Worm (Caenorhabditis elegans) whole organism, midembryonic: ENCODE measurements around the gene Y9C12A.1.

ENCODE experiments used
- T22C8.4 ChIP-seq: fragments of 200-800 bp; sonication (Bioruptor generic); IDR thresholded peaks from 2 replicates; pipeline ENCODE4 v1.3.6; 2022; ENCODE audit warnings: missing genetic modification characterization, missing compliant biosample characterization
- cog-1 ChIP-seq: sonication (generic microtip); optimal IDR thresholded peaks from 2 replicates; lab custom pipeline; 2016; ENCODE audit warnings: missing genetic modification characterization, missing compliant biosample characterization
- flt-1 ChIP-seq: fragments of 200-800 bp; sonication (Bioruptor generic); IDR thresholded peaks from 2 replicates; pipeline ENCODE4 v1.3.6; 2022; ENCODE audit warnings: missing genetic modification characterization, missing compliant biosample characterization
- klf-2 ChIP-seq: fragments of 200-800 bp; sonication (Bioruptor generic); conservative IDR thresholded peaks from 2 replicates; pipeline ENCODE4 v1.3.6; 2022; ENCODE audit warnings: missing genetic modification reagents, missing genetic modification characterization, missing compliant biosample characterization
- med-1 ChIP-seq: sonication (generic microtip); optimal IDR thresholded peaks from 2 replicates; lab custom pipeline; 2017; ENCODE audit warnings: missing genetic modification characterization, mild to moderate bottlenecking, missing compliant biosample characterization, antibody characterized with exemption, missing genetic modification reagents; ENCODE audit not compliant: insufficient read depth
- ref-1 ChIP-seq: fragments of 200-800 bp; sonication (Bioruptor generic); conservative IDR thresholded peaks from 2 replicates; pipeline ENCODE4 v1.3.6; 2022; ENCODE audit warnings: missing genetic modification reagents, missing genetic modification characterization, missing compliant biosample characterization
- tab-1 ChIP-seq: fragments of 200-800 bp; sonication (Bioruptor generic); IDR thresholded peaks from 2 replicates; pipeline ENCODE4 v1.3.6; 2022; ENCODE audit warnings: missing genetic modification characterization, missing compliant biosample characterization
- ztf-23 ChIP-seq: fragments of 200-800 bp; sonication (Bioruptor generic); IDR thresholded peaks from 2 replicates; pipeline ENCODE4 v1.3.6; 2022; ENCODE audit warnings: missing genetic modification reagents, missing genetic modification characterization, missing compliant biosample characterization
- ztf-29 ChIP-seq: fragments of 200-800 bp; sonication (Bioruptor generic); IDR thresholded peaks from 2 replicates; pipeline ENCODE4 v1.3.6; 2022; ENCODE audit warnings: missing genetic modification reagents, missing genetic modification characterization, missing compliant biosample characterization

The Y9C12A.1 gene

ce11 chrX:682691-683090, at the start of gene Y9C12A.1:
Gene Y9C12A.1, minus strand, starts transcription at chrX:682791.
- TF ChIP-seq med-1 (no peak), T22C8.4 (no peak), ztf-23 (GFP tag; lab: Robert Waterston, UW) (no peak), flt-1 (GFP tag; lab: Robert Waterston, UW) (no peak), ztf-29 (GFP tag; lab: Robert Waterston, UW) (no peak), cog-1 (tag; lab: Kevin White, UChicago) (no peak), ref-1 (GFP tag; lab: Robert Waterston, UW) (no peak), klf-2 (GFP tag; lab: Robert Waterston, UW) (no peak), tab-1 (GFP tag; lab: Robert Waterston, UW) (no peak)

ce11 chrX:729062-729461, 46.5 kb upstream of the Y9C12A.1 start:
- no peak for TF ChIP-seq T22C8.4
- TF ChIP-seq flt-1 (GFP tag; lab: Robert Waterston, UW) = no peak
- no peak for TF ChIP-seq ztf-29 (GFP tag; lab: Robert Waterston, UW)
- TF ChIP-seq tab-1 (GFP tag; lab: Robert Waterston, UW) = no peak
- TF ChIP-seq ztf-23 (GFP tag; lab: Robert Waterston, UW) = no peak
- no peak for TF ChIP-seq ref-1 (GFP tag; lab: Robert Waterston, UW)
- no peak for TF ChIP-seq klf-2 (GFP tag; lab: Robert Waterston, UW)

ce11 chrX:727737-728136, 45.1 kb upstream of the Y9C12A.1 start:
- TF ChIP-seq ztf-29 (GFP tag; lab: Robert Waterston, UW) (no peak), cog-1 (tag; lab: Kevin White, UChicago) (peak; percentile 85), med-1 (no peak), ref-1 (GFP tag; lab: Robert Waterston, UW) (no peak), klf-2 (GFP tag; lab: Robert Waterston, UW) (no peak), tab-1 (GFP tag; lab: Robert Waterston, UW) (peak; percentile 50; the same call in 1 of the 2 replicates), T22C8.4 (peak; percentile 100)

- TF ChIP-seq med-1 (no peak), ztf-23 (GFP tag; lab: Robert Waterston, UW) (no peak), ref-1 (GFP tag; lab: Robert Waterston, UW) (no peak)
Measured at ce11 chrX:726295-726694, 43.7 kb upstream of the Y9C12A.1 start.

ce11 chrX:725868-726267, 43.3 kb upstream of the Y9C12A.1 start, which contains the start of gene sli-1:
Gene sli-1, minus strand, starts transcription at chrX:725968.
- TF ChIP-seq flt-1 (GFP tag; lab: Robert Waterston, UW) (no peak), cog-1 (tag; lab: Kevin White, UChicago) (no peak), ztf-29 (GFP tag; lab: Robert Waterston, UW) (no peak), ref-1 (GFP tag; lab: Robert Waterston, UW) (no peak), klf-2 (GFP tag; lab: Robert Waterston, UW) (no peak), ztf-23 (GFP tag; lab: Robert Waterston, UW) (no peak), tab-1 (GFP tag; lab: Robert Waterston, UW) (no peak), T22C8.4 (no peak), med-1 (no peak)

- TF ChIP-seq tab-1 (GFP tag; lab: Robert Waterston, UW) (no peak), klf-2 (GFP tag; lab: Robert Waterston, UW) (no peak), med-1 (no peak), ztf-23 (GFP tag; lab: Robert Waterston, UW) (no peak), ref-1 (GFP tag; lab: Robert Waterston, UW) (no peak), cog-1 (tag; lab: Kevin White, UChicago) (no peak), flt-1 (GFP tag; lab: Robert Waterston, UW) (no peak), ztf-29 (GFP tag; lab: Robert Waterston, UW) (no peak), T22C8.4 (no peak)
Measured at ce11 chrX:714398-714797, 31.8 kb upstream of the Y9C12A.1 start, which contains the start of gene irk-2. Gene irk-2, minus strand, starts transcription at chrX:714498.

- TF ChIP-seq T22C8.4 (no peak), ztf-23 (GFP tag; lab: Robert Waterston, UW) (no peak), ref-1 (GFP tag; lab: Robert Waterston, UW) (no peak), ztf-29 (GFP tag; lab: Robert Waterston, UW) (no peak), tab-1 (GFP tag; lab: Robert Waterston, UW) (no peak), med-1 (no peak), cog-1 (tag; lab: Kevin White, UChicago) (no peak), klf-2 (GFP tag; lab: Robert Waterston, UW) (no peak), flt-1 (GFP tag; lab: Robert Waterston, UW) (no peak)
Measured at ce11 chrX:706490-706889, 23.9 kb upstream of the Y9C12A.1 start, which contains the start of gene M02A10.1. Gene M02A10.1, plus strand, starts transcription at chrX:706790.

- TF ChIP-seq med-1 = no peak
- no peak for TF ChIP-seq klf-2 (GFP tag; lab: Robert Waterston, UW)
- TF ChIP-seq ref-1 (GFP tag; lab: Robert Waterston, UW) = no peak
- TF ChIP-seq tab-1 (GFP tag; lab: Robert Waterston, UW) = no peak
- no peak for TF ChIP-seq T22C8.4
- TF ChIP-seq ztf-23 (GFP tag; lab: Robert Waterston, UW) = no peak
- no peak for TF ChIP-seq cog-1 (tag; lab: Kevin White, UChicago)
- no peak for TF ChIP-seq ztf-29 (GFP tag; lab: Robert Waterston, UW)
- no peak for TF ChIP-seq flt-1 (GFP tag; lab: Robert Waterston, UW)
Measured at ce11 chrX:696253-696652, 13.7 kb upstream of the Y9C12A.1 start.

ce11 chrX:691613-692012, 9.0 kb upstream of the Y9C12A.1 start, which contains the start of gene ncam-1:
Gene ncam-1, plus strand, starts transcription at chrX:691913.
- TF ChIP-seq T22C8.4 (no peak), ref-1 (GFP tag; lab: Robert Waterston, UW) (no peak), med-1 (no peak), ztf-29 (GFP tag; lab: Robert Waterston, UW) (no peak), klf-2 (GFP tag; lab: Robert Waterston, UW) (no peak), tab-1 (GFP tag; lab: Robert Waterston, UW) (no peak), ztf-23 (GFP tag; lab: Robert Waterston, UW) (no peak), flt-1 (GFP tag; lab: Robert Waterston, UW) (no peak), cog-1 (tag; lab: Kevin White, UChicago) (no peak)

- TF ChIP-seq ztf-29 (GFP tag; lab: Robert Waterston, UW) (no peak), ref-1 (GFP tag; lab: Robert Waterston, UW) (no peak), cog-1 (tag; lab: Kevin White, UChicago) (no peak), ztf-23 (GFP tag; lab: Robert Waterston, UW) (no peak), klf-2 (GFP tag; lab: Robert Waterston, UW) (no peak), flt-1 (GFP tag; lab: Robert Waterston, UW) (no peak), T22C8.4 (no peak), tab-1 (GFP tag; lab: Robert Waterston, UW) (no peak), med-1 (no peak)
Measured at ce11 chrX:688602-689001, 6.0 kb upstream of the Y9C12A.1 start.
